Worm (Caenorhabditis elegans) whole organism, L1 larva: Measurements from ENCODE around the gene R11G10.3.
A peak's percentile ranks its signal among the peaks of the same experiment; 100 is the strongest.

Experiments
- C04F5.9 ChIP-seq: sonication (generic microtip); optimal IDR thresholded peaks from 2 replicates; lab custom pipeline; 2016; ENCODE audit warnings: missing genetic modification characterization, missing compliant biosample characterization
- C34B4.2 ChIP-seq: sonication (generic microtip); optimal IDR thresholded peaks from 2 replicates; lab custom pipeline; 2017; ENCODE audit warnings: mild to moderate bottlenecking, missing genetic modification characterization, missing compliant biosample characterization
- alr-1 ChIP-seq: fragments of 200-800 bp; sonication (Bioruptor generic); optimal IDR thresholded peaks from 2 replicates; lab custom pipeline; 2018; ENCODE audit warnings: borderline replicate concordance, mild to moderate bottlenecking, missing genetic modification characterization, missing compliant biosample characterization
- ama-1 ChIP-seq: fragments of 150-350 bp; optimal IDR thresholded peaks from 2 replicates; lab custom pipeline; 2014
- blmp-1 ChIP-seq: fragments of 150-350 bp; optimal IDR thresholded peaks from 2 replicates; lab custom pipeline; 2014; ENCODE audit warnings: missing biosample characterization, missing genetic modification characterization
- ceh-63 ChIP-seq: fragments of 200-800 bp; sonication (Bioruptor generic); optimal IDR thresholded peaks from 2 replicates; lab custom pipeline; 2018; ENCODE audit warnings: mild to moderate bottlenecking, missing genetic modification characterization, missing compliant biosample characterization
- ceh-8 ChIP-seq: fragments of 200-800 bp; sonication (Bioruptor generic); optimal IDR thresholded peaks from 2 replicates; lab custom pipeline; 2018; ENCODE audit warnings: mild to moderate bottlenecking, missing genetic modification characterization, moderate library complexity, missing compliant biosample characterization
- ceh-82 ChIP-seq, 3 experiments: fragments of 150-350 bp in 1 of 3; sonication (generic microtip) in 2 of 3; optimal IDR thresholded peaks; 2 replicates each; lab custom pipeline; 2014 to 2017; ENCODE audit warnings: missing biosample characterization in 3 of 3, missing genetic modification characterization in 3 of 3
- ceh-90 ChIP-seq: sonication (generic microtip); optimal IDR thresholded peaks from 2 replicates; lab custom pipeline; 2016; ENCODE audit warnings: missing genetic modification characterization, missing compliant biosample characterization
- ces-1 ChIP-seq: fragments of 150-350 bp; optimal IDR thresholded peaks from 2 replicates; lab custom pipeline; 2014; ENCODE audit warnings: missing biosample characterization, missing genetic modification reagents, missing genetic modification characterization
- dpl-1 ChIP-seq, 3 experiments: fragments of 150-350 bp in 2 of 3; sonication (generic microtip) in 1 of 3; optimal IDR thresholded peaks; 2 replicates each; lab custom pipeline; 2014 to 2017; ENCODE audit warnings: missing biosample characterization in 3 of 3, missing genetic modification characterization in 3 of 3, missing genetic modification reagents in 3 of 3
- efl-3 ChIP-seq: fragments of 200-800 bp; sonication (Bioruptor generic); optimal IDR thresholded peaks from 2 replicates; lab custom pipeline; 2018; ENCODE audit warnings: mild to moderate bottlenecking, missing genetic modification characterization, missing compliant biosample characterization
- egl-27 ChIP-seq, 2 experiments: fragments of 150-350 bp in 1 of 2; sonication (generic microtip); optimal IDR thresholded peaks; 3 replicates each; lab custom pipeline; 2017 to 2018; ENCODE audit warnings: missing biosample characterization in 2 of 2, missing genetic modification characterization in 2 of 2, missing genetic modification reagents in 2 of 2
- elt-3 ChIP-seq, 6 experiments: fragments of 150-350 bp in 1 of 6; sonication (generic microtip); optimal IDR thresholded peaks; 2 replicates each; lab custom pipeline; 2017 to 2018; ENCODE audit warnings: missing biosample characterization in 6 of 6, missing genetic modification characterization in 6 of 6, inconsistent platforms in 1 of 6
- ets-5 ChIP-seq: fragments of 200-800 bp; sonication (Bioruptor generic); IDR thresholded peaks from 2 replicates; pipeline ENCODE4 v1.3.6; 2022; ENCODE audit warnings: missing genetic modification characterization, missing compliant biosample characterization
- fkh-10 ChIP-seq: sonication (generic microtip); optimal IDR thresholded peaks from 2 replicates; lab custom pipeline; 2017; ENCODE audit warnings: missing biosample characterization, missing genetic modification reagents, missing genetic modification characterization
- fkh-4 ChIP-seq: sonication (generic microtip); optimal IDR thresholded peaks from 2 replicates; lab custom pipeline; 2016; ENCODE audit warnings: missing compliant biosample characterization, missing genetic modification characterization, borderline replicate concordance
- fos-1 ChIP-seq: fragments of 150-350 bp; optimal IDR thresholded peaks from 2 replicates; lab custom pipeline; 2014; ENCODE audit warnings: missing biosample characterization, missing genetic modification characterization
- hlh-4 ChIP-seq: sonication (generic microtip); optimal IDR thresholded peaks from 2 replicates; lab custom pipeline; 2016; ENCODE audit warnings: mild to moderate bottlenecking, missing genetic modification characterization, missing compliant biosample characterization
- hpl-2 ChIP-seq: fragments of 150-350 bp; optimal IDR thresholded peaks from 2 replicates; lab custom pipeline; 2014; ENCODE audit warnings: missing biosample characterization, missing genetic modification reagents, missing genetic modification characterization
- irx-1 ChIP-seq: sonication (generic microtip); optimal IDR thresholded peaks from 2 replicates; lab custom pipeline; 2016; ENCODE audit warnings: missing genetic modification characterization, missing compliant biosample characterization
- isw-1 ChIP-seq: fragments of 200-800 bp; sonication (Bioruptor generic); IDR thresholded peaks from 2 replicates; pipeline ENCODE4 v1.3.6; 2022; ENCODE audit warnings: missing genetic modification characterization, missing compliant biosample characterization
- lin-35 ChIP-seq, 2 experiments: fragments of 150-350 bp; optimal IDR thresholded peaks; 2 replicates each; lab custom pipeline; 2014; ENCODE audit warnings: missing biosample characterization in 2 of 2, missing genetic modification characterization in 2 of 2, missing genetic modification reagents in 2 of 2
- lin-39 ChIP-seq: fragments of 150-350 bp; optimal IDR thresholded peaks from 2 replicates; lab custom pipeline; 2014; ENCODE audit warnings: missing biosample characterization, missing genetic modification reagents, missing genetic modification characterization
- lir-3 ChIP-seq: sonication (generic microtip); optimal IDR thresholded peaks from 2 replicates; lab custom pipeline; 2016; ENCODE audit warnings: mild to moderate bottlenecking, missing genetic modification characterization, moderate library complexity, missing compliant biosample characterization; ENCODE audit not compliant: poor library complexity
- lsy-2 ChIP-seq, 2 experiments: fragments of 150-350 bp; optimal IDR thresholded peaks; 2 replicates each; lab custom pipeline; 2014; ENCODE audit warnings: missing biosample characterization in 2 of 2, missing genetic modification characterization in 2 of 2
- mab-9 ChIP-seq: fragments of 200-800 bp; sonication (Bioruptor generic); IDR thresholded peaks from 2 replicates; pipeline ENCODE4 v1.3.6; 2022; ENCODE audit warnings: missing genetic modification reagents, missing genetic modification characterization, missing compliant biosample characterization
- mef-2 ChIP-seq: fragments of 150-350 bp; optimal IDR thresholded peaks from 2 replicates; lab custom pipeline; 2014; ENCODE audit warnings: missing biosample characterization, missing genetic modification characterization
- mep-1 ChIP-seq: fragments of 150-350 bp; optimal IDR thresholded peaks from 2 replicates; lab custom pipeline; 2014; ENCODE audit warnings: missing biosample characterization, missing genetic modification characterization
- nhr-11 ChIP-seq: fragments of 150-350 bp; optimal IDR thresholded peaks from 2 replicates; lab custom pipeline; 2014; ENCODE audit warnings: missing biosample characterization, missing genetic modification characterization
- nhr-237 ChIP-seq: fragments of 150-350 bp; optimal IDR thresholded peaks from 2 replicates; lab custom pipeline; 2014; ENCODE audit warnings: missing biosample characterization, missing genetic modification characterization
- nhr-28 ChIP-seq: fragments of 150-350 bp; optimal IDR thresholded peaks from 2 replicates; lab custom pipeline; 2014; ENCODE audit warnings: missing biosample characterization, missing genetic modification characterization
- nhr-47 ChIP-seq: sonication (generic microtip); optimal IDR thresholded peaks from 2 replicates; lab custom pipeline; 2016; ENCODE audit warnings: mild to moderate bottlenecking, missing genetic modification characterization, moderate library complexity, missing compliant biosample characterization
- nhr-90 ChIP-seq: sonication (generic microtip); optimal IDR thresholded peaks from 2 replicates; lab custom pipeline; 2016; ENCODE audit warnings: mild to moderate bottlenecking, missing genetic modification characterization, missing compliant biosample characterization; ENCODE audit not compliant: poor library complexity
- pag-3 ChIP-seq: sonication (generic microtip); optimal IDR thresholded peaks from 2 replicates; lab custom pipeline; 2017; ENCODE audit warnings: missing genetic modification characterization, mild to moderate bottlenecking, missing compliant biosample characterization, antibody characterized with exemption, borderline replicate concordance; ENCODE audit not compliant: insufficient read depth
- pqm-1 ChIP-seq: sonication (generic microtip); optimal IDR thresholded peaks from 3 replicates; lab custom pipeline; 2017; ENCODE audit warnings: missing biosample characterization, missing genetic modification characterization
- rnt-1 ChIP-seq: sonication (generic microtip); optimal IDR thresholded peaks from 2 replicates; lab custom pipeline; 2016; ENCODE audit warnings: mild to moderate bottlenecking, missing genetic modification characterization, moderate library complexity, missing compliant biosample characterization
- snpc-4 ChIP-seq: fragments of 150-350 bp; optimal IDR thresholded peaks from 2 replicates; lab custom pipeline; 2014; ENCODE audit warnings: missing biosample characterization, missing genetic modification characterization
- snu-23 ChIP-seq: sonication (generic microtip); optimal IDR thresholded peaks from 2 replicates; lab custom pipeline; 2016; ENCODE audit warnings: missing genetic modification characterization, missing compliant biosample characterization
- sox-4 ChIP-seq: sonication (generic microtip); optimal IDR thresholded peaks from 2 replicates; lab custom pipeline; 2016; ENCODE audit warnings: missing genetic modification characterization, missing compliant biosample characterization
- sptf-1 ChIP-seq: fragments of 150-350 bp; optimal IDR thresholded peaks from 2 replicates; lab custom pipeline; 2014; ENCODE audit warnings: missing biosample characterization, missing genetic modification characterization
- sup-37 ChIP-seq: fragments of 200-800 bp; sonication (Bioruptor generic); optimal IDR thresholded peaks from 2 replicates; lab custom pipeline; 2018; ENCODE audit warnings: mild to moderate bottlenecking, missing genetic modification characterization, missing compliant biosample characterization
- swsn-7 ChIP-seq: sonication (generic microtip); optimal IDR thresholded peaks from 2 replicates; lab custom pipeline; 2016; ENCODE audit warnings: missing genetic modification characterization, missing compliant biosample characterization
- tbx-2 ChIP-seq: sonication (generic microtip); optimal IDR thresholded peaks from 2 replicates; lab custom pipeline; 2016; ENCODE audit warnings: missing genetic modification characterization, missing compliant biosample characterization
- tlp-1 ChIP-seq: fragments of 150-350 bp; optimal IDR thresholded peaks from 2 replicates; lab custom pipeline; 2014; ENCODE audit warnings: missing biosample characterization, missing genetic modification characterization
- unc-130 ChIP-seq: fragments of 150-350 bp; optimal IDR thresholded peaks from 2 replicates; lab custom pipeline; 2017; ENCODE audit warnings: missing biosample characterization, missing genetic modification characterization, inconsistent platforms
- unc-30 ChIP-seq: sonication (generic microtip); optimal IDR thresholded peaks from 2 replicates; lab custom pipeline; 2017; ENCODE audit warnings: missing biosample characterization, missing genetic modification characterization
- xbp-1 ChIP-seq: sonication (generic microtip); optimal IDR thresholded peaks from 2 replicates; lab custom pipeline; 2016; ENCODE audit warnings: missing genetic modification characterization, missing compliant biosample characterization
- zag-1 ChIP-seq: fragments of 150-350 bp; optimal IDR thresholded peaks from 2 replicates; lab custom pipeline; 2014; ENCODE audit warnings: missing biosample characterization, missing genetic modification characterization
- ztf-11 ChIP-seq, 2 experiments: sonication (generic microtip); optimal IDR thresholded peaks; 2 replicates each; lab custom pipeline; 2016 to 2017; ENCODE audit warnings: missing genetic modification characterization in 2 of 2, missing biosample characterization in 1 of 2, missing compliant biosample characterization in 1 of 2
- ztf-4 ChIP-seq: fragments of 150-350 bp; optimal IDR thresholded peaks from 2 replicates; lab custom pipeline; 2014; ENCODE audit warnings: missing biosample characterization, missing genetic modification characterization

R11G10.3 gene

ce11 chrV:13556297-13556696, 33.0 kb downstream of the R11G10.3 start, which contains the start of gene C56A3.6:
TSS of gene C56A3.6 (minus strand) at chrV:13556397.
- TF ChIP-seq isw-1 (GFP tag; lab: Robert Waterston, UW) (no peak), ceh-8 (GFP tag; lab: Kevin White, UChicago) (no peak), nhr-47 (no peak), snu-23 (no peak), sox-4 (tag; lab: Kevin White, UChicago) (no peak), nhr-28 (no peak), ceh-82 (tag; optimal IDR thresholded peaks at IDR 0.05; lab: Kevin White, UChicago) (no peak), zag-1 (tag; lab: Kevin White, UChicago) (no peak), fkh-4 (tag; lab: Kevin White, UChicago) (no peak), blmp-1 (tag; lab: Kevin White, UChicago) (no peak), hpl-2 (GFP tag; lab: Kevin White, UChicago) (no peak), ztf-11 (tag; optimal IDR thresholded peaks at IDR 0.05; lab: Kevin White, UChicago) (no peak)

- TF ChIP-seq sox-4 (tag; lab: Kevin White, UChicago) (peak; percentile 92), ztf-11 (tag; optimal IDR thresholded peaks at IDR 0.05; lab: Kevin White, UChicago) (peak in 1 of 2 experiments; percentile 97), mep-1 (peak; percentile 68), egl-27 (tag; optimal IDR thresholded peaks at IDR 0.05; lab: Kevin White, UChicago) (no peak), snpc-4 (tag; lab: Kevin White, UChicago) (peak; percentile 33), sup-37 (GFP tag; lab: Kevin White, UChicago) (peak; percentile 28), mef-2 (no peak), alr-1 (tag; lab: Kevin White, UChicago) (peak; percentile 12), xbp-1 (tag; lab: Kevin White, UChicago) (peak; percentile 88), nhr-237 (tag; lab: Kevin White, UChicago) (peak; percentile 56), zag-1 (tag; lab: Kevin White, UChicago) (no peak), tbx-2 (peak; percentile 92), swsn-7 (peak; percentile 86), lsy-2 (tag; optimal IDR thresholded peaks at IDR 0.05; lab: Kevin White, UChicago) (peak; percentile 83 to 84), lin-39 (tag; lab: Kevin White, UChicago) (peak; percentile 68), ceh-90 (tag; lab: Kevin White, UChicago) (peak; percentile 97), C34B4.2 (tag; lab: Kevin White, UChicago) (peak; percentile 27), tlp-1 (no peak), isw-1 (GFP tag; lab: Robert Waterston, UW) (peak; percentile 79), nhr-11 (peak; percentile 50), mab-9 (GFP tag; lab: Robert Waterston, UW) (peak; percentile 86), efl-3 (GFP tag; lab: Kevin White, UChicago) (peak; percentile 61), pag-3 (tag; lab: Kevin White, UChicago) (no peak), irx-1 (tag; lab: Kevin White, UChicago) (peak; percentile 95), ceh-63 (GFP tag; lab: Kevin White, UChicago) (no peak), nhr-90 (tag; lab: Kevin White, UChicago) (peak; percentile 93), sptf-1 (no peak), C04F5.9 (tag; lab: Kevin White, UChicago) (peak; percentile 74), elt-3 (tag; optimal IDR thresholded peaks at IDR 0.05; lab: Kevin White, UChicago) (peak in 2 of 6 experiments; percentile 38 to 78), ztf-4 (no peak), lin-35 (GFP tag; optimal IDR thresholded peaks at IDR 0.05; lab: Kevin White, UChicago) (peak; percentile 96), ama-1 (lab: Kevin White, UChicago) (no peak), ets-5 (GFP tag; lab: Robert Waterston, UW) (no peak), unc-130 (peak; percentile 60), unc-30 (tag; lab: Kevin White, UChicago) (no peak), ces-1 (GFP tag; lab: Kevin White, UChicago) (no peak), pqm-1 (peak; percentile 86), fos-1 (tag; lab: Kevin White, UChicago) (peak; percentile 72), rnt-1 (peak; percentile 99), dpl-1 (GFP tag; optimal IDR thresholded peaks at IDR 0.05; lab: Kevin White, UChicago) (peak; percentile 92 to 99 (median 96)), hlh-4 (tag; lab: Kevin White, UChicago) (peak; percentile 61), fkh-10 (GFP tag; lab: Kevin White, UChicago) (no peak), lir-3 (tag; lab: Kevin White, UChicago) (peak; percentile 96)
These were observed 33.5 kb downstream of the R11G10.3 start, which contains the start of gene cav-2 for ce11 chrV:13556746-13557145. TSS of gene cav-2 (plus strand) at chrV:13557104.
